Worm (Caenorhabditis elegans): ENCODE measurements around the gene T26C11.9.

The T26C11.9 gene

DNA sequence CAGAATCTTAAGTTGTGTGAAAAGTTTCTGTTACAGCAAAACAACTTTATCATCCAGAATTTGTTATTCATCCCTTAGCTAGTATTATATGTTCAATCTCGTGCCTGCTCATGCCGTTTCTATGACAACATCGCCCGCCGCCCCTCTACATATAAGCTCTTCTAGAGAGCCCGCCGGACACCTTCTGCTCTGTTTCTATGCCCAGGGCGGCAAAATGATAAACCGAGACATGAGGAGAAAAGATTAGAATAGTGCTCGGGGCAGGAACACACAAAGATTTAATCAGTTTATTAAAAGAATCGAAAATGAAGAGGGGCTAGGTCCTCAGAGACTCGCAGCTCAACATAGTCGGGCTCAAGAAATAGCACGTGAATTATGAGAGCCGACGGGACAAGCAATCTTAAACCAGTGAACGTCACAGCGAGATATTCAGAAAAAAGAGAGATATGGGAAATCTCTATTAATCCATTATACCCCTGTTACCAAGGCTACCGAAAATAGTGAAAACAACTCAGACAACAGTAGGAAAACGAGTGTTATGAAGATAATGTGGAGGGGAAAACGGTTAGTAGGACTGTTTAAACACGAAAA is 34.9 kb upstream of the T26C11.9 start (continued):
- peak; percentile 37 for TF ChIP-seq F22D6.2 (tag; optimal IDR thresholded peaks at IDR 0.05)
- peak; percentile 57 for TF ChIP-seq atf-7 (tag; optimal IDR thresholded peaks at IDR 0.05)
- peak; percentile 85 for TF ChIP-seq ZK185.1 (tag; optimal IDR thresholded peaks at IDR 0.05; ENCODE audit: poor library complexity, severe bottlenecking)
- no peak for TF ChIP-seq F57C9.4 (tag; optimal IDR thresholded peaks at IDR 0.05)
- TF ChIP-seq ceh-27 (GFP tag; optimal IDR thresholded peaks at IDR 0.05) = peak; percentile 45
- TF ChIP-seq cebp-2 (GFP tag; IDR thresholded peaks at IDR 0.05) = peak; percentile 69; the same call in 1 of the 2 replicates
- peak; percentile 62; the same call in 1 of the 2 replicates for TF ChIP-seq rcor-1 (GFP tag; IDR thresholded peaks at IDR 0.05)
- peak in 1 of 3 experiments; percentile 81 for TF ChIP-seq lin-35 (GFP tag; optimal IDR thresholded peaks at IDR 0.05)
- TF ChIP-seq B0261.1 (tag; optimal IDR thresholded peaks at IDR 0.05) = peak; percentile 40
- peak; percentile 85 for TF ChIP-seq K11D2.4 (GFP tag; IDR thresholded peaks at IDR 0.05)
- TF ChIP-seq somi-1 (GFP tag; optimal IDR thresholded peaks at IDR 0.05) = peak; percentile 61

DNA sequence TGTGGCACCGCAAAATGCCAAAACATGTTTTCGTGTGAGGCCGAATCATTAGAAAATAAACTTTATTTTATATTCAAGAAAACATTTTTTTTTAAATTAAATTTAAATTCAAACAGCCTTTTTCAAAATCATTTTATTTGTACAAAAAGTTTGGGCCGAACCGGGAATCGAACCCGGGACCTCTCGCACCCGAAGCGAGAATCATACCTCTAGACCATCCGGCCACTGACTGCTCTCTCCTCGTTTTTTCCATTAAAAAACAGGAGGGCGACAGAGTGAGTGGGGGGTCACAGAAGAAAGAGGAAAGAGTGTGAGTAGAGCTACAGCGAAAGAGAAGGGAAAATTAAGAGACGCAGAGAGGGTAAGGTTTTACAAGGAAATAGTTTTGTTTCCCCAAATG is 27.0 kb upstream of the T26C11.9 start:
- TF ChIP-seq ets-4 (GFP tag; optimal IDR thresholded peaks at IDR 0.05) (no peak), cebp-1 (GFP tag; IDR thresholded peaks at IDR 0.05) (no peak), cebp-1 (tag; optimal IDR thresholded peaks at IDR 0.05) (no peak), sea-2 (GFP tag; IDR thresholded peaks at IDR 0.05) (no peak), tbp1 (GFP tag; optimal IDR thresholded peaks at IDR 0.05) (peak; percentile 93), F57A8.1 (GFP tag; optimal IDR thresholded peaks at IDR 0.05) (no peak), lsl-1 (GFP tag; optimal IDR thresholded peaks at IDR 0.05) (no peak), ztf-26 (tag; optimal IDR thresholded peaks at IDR 0.05) (peak; percentile 56), ceh-58 (GFP tag; IDR thresholded peaks at IDR 0.05) (no peak), C06A6.2 (GFP tag; conservative IDR thresholded peaks at IDR 0.05) (peak; percentile 43), ztf-28 (GFP tag; IDR thresholded peaks at IDR 0.05) (no peak), F10E7.11 (tag; optimal IDR thresholded peaks at IDR 0.05) (no peak), B0019.2 (GFP tag; conservative IDR thresholded peaks at IDR 0.05) (no peak), fkh-3 (tag; optimal IDR thresholded peaks at IDR 0.05) (no peak), F37B4.10 (GFP tag; IDR thresholded peaks at IDR 0.05) (no peak), akir-1 (GFP tag; optimal IDR thresholded peaks at IDR 0.05) (no peak), athp-1 (tag; optimal IDR thresholded peaks at IDR 0.05) (no peak), repo-1 (tag; optimal IDR thresholded peaks at IDR 0.05) (no peak), aptf-3 (GFP tag; IDR thresholded peaks at IDR 0.05) (no peak), lin-35 (GFP tag; optimal IDR thresholded peaks at IDR 0.05) (no peak), attf-5 (GFP tag; optimal IDR thresholded peaks at IDR 0.05) (peak; percentile 41), xnd-1 (tag; optimal IDR thresholded peaks at IDR 0.05) (no peak), gei-17 (GFP tag; optimal IDR thresholded peaks at IDR 0.05) (peak; percentile 82), F22D6.2 (tag; optimal IDR thresholded peaks at IDR 0.05) (peak; percentile 1), tbx-9 (tag; optimal IDR thresholded peaks at IDR 0.05; ENCODE audit: borderline replicate concordance) (no peak), somi-1 (GFP tag; optimal IDR thresholded peaks at IDR 0.05) (peak; percentile 62), tlf-1 (GFP tag; optimal IDR thresholded peaks at IDR 0.05) (peak; percentile 36), F23B12.7 (tag; optimal IDR thresholded peaks at IDR 0.05; ENCODE audit: insufficient read depth) (peak; percentile 57), let-607 (tag; optimal IDR thresholded peaks at IDR 0.05) (peak in 1 of 2 experiments; percentile 9), ceh-79 (tag; optimal IDR thresholded peaks at IDR 0.05) (no peak), Y79H2A.3 (GFP tag; conservative IDR thresholded peaks at IDR 0.05) (no peak), attf-3 (GFP tag; conservative IDR thresholded peaks at IDR 0.05) (no peak), rec-8 (tag; optimal IDR thresholded peaks at IDR 0.05) (peak; percentile 66 to 72), lin-40 (tag; optimal IDR thresholded peaks at IDR 0.05) (no peak), K11D2.4 (GFP tag; IDR thresholded peaks at IDR 0.05) (peak; percentile 49; the same call in 1 of the 2 replicates), let-526 (GFP tag; IDR thresholded peaks at IDR 0.05) (peak; percentile 68; the same call in 1 of the 2 replicates), F55B11.4 (tag; optimal IDR thresholded peaks at IDR 0.05; ENCODE audit: borderline replicate concordance, insufficient read depth) (no peak), B0035.1 (tag; optimal IDR thresholded peaks at IDR 0.05) (peak; percentile 72), aptf-2 (GFP tag; conservative IDR thresholded peaks at IDR 0.05) (no peak)
